Fruit fly (Drosophila melanogaster) Kc167 (cell line): Measurements from ENCODE around the gene CG1662.

Experiments
- Myc ChIP-seq: fragments of >200 bp; optimal IDR thresholded peaks from 2 replicates; lab custom pipeline; 2017; ENCODE audit warnings: missing external identifiers
- Sin3A ChIP-seq: fragments of >200 bp; optimal IDR thresholded peaks from 2 replicates; lab custom pipeline; 2018; ENCODE audit warnings: missing external identifiers
- h ChIP-seq: fragments of >200 bp; optimal IDR thresholded peaks from 3 replicates; lab custom pipeline; 2018; ENCODE audit warnings: missing external identifiers
- insv ChIP-seq: fragments of >200 bp; optimal IDR thresholded peaks from 3 replicates; lab custom pipeline; 2018; ENCODE audit warnings: missing external identifiers
- psq ChIP-seq: fragments of >200 bp; optimal IDR thresholded peaks from 2 replicates; lab custom pipeline; 2017; ENCODE audit warnings: missing external identifiers
- ttk ChIP-seq: sonication (Bioruptor generic); optimal IDR thresholded peaks from 2 replicates; lab custom pipeline; 2017; ENCODE audit warnings: missing external identifiers

Gene CG1662

DNA sequence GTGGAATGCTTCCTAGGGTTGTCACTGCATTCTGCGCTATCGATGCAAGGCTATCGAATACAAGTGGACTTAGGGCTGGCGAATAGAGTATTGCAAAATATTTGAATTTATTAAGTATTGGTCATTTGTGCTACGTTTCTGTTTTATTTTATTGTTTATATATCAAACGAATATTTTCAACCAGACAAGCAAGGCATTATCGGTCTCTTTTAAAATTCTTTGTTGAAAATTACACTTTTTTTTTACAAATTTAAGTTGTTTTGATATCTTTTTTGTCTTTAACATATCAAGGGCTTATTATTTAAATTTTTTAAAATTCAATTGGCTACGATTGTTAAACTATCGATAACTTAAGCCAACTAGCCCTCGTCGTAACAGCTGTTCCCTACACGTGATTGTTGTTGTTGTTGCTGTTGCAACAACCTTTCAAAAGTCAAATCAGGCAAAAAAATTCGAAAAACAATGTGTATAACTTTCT, at the start of gene CG1662, which contains the start of gene Ype:
Gene CG1662, plus strand, starts transcription at position 191 of the 478 bp plus-strand sequence.
Gene Ype, minus strand, starts transcription at position 45 of the 478 bp plus-strand sequence.
- TF ChIP-seq h (no peak), Sin3A (lab: Kevin White, UChicago) (no peak), ttk (lab: Kevin White, UChicago) (no peak), insv (no peak), psq (lab: Kevin White, UChicago) (no peak), Myc (no peak)

DNA sequence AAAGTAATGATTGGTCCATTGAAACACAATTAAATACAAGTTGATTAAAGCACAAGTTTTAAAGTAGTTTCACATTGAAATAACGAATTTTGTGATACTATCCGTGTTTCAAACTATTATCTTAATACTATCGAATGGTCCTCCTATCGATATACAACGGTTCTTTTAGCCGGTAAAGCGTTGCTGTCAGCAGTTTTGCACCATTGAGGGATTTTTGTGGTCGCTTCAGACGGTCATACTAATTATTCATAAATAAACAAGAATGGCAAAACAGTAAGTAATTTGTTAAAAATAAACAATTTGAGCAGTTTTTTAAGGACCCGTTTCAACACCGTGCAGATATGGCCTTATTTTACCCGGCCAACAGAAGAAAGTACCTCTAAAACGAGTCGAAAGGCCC, 49.2 kb upstream of the CG1662 start, which contains the start of gene CG15747:
Gene CG15747, plus strand, starts transcription at position 206 of the 400 bp plus-strand sequence.
- TF ChIP-seq psq (lab: Kevin White, UChicago) (no peak), insv (no peak), h (no peak), Sin3A (lab: Kevin White, UChicago) (no peak), Myc (no peak), ttk (lab: Kevin White, UChicago) (no peak)

DNA sequence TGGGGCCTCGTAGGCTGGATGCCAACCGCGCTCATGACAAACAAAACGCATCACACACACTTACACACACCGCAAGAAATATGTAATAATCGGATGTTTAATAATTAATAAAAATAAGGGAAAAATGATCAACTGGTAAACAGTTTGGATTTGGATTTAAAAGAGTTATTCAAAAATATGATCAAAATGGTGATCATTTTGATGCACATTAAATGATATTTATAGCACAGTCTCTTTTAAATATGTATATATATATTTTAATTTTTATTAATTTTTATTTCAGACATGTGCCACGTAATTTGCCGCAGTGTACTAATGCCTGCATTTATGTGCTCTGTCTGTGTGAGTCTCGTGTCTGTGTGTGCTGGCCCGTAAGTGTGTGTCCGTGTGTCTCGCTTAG, 42.0 kb upstream of the CG1662 start:
- no peak for TF ChIP-seq h
- no peak for TF ChIP-seq ttk (lab: Kevin White, UChicago)
- no peak for TF ChIP-seq insv
- no peak for TF ChIP-seq psq (lab: Kevin White, UChicago)
- TF ChIP-seq Myc: no peak
- no peak for TF ChIP-seq Sin3A (lab: Kevin White, UChicago)

DNA sequence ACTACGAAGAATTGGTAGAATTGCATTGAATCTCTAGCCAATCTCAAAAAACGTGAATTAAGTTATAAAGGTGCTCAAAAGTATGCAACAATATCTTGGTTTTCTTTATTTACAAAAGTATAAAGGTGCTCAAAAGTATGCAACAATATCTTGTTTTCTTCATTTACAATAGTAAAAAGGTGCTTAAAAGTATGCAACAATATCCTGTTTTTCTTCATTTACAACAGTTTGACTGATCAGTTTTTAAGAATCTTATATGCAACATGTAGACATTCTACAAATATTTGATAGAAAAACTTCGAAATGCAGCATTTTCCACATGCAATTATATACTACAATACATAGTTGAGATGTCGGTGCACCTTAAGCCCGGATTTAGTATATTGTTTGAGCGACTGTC, 40.4 kb upstream of the CG1662 start:
- TF ChIP-seq insv (no peak), Sin3A (lab: Kevin White, UChicago) (no peak), psq (lab: Kevin White, UChicago) (no peak), Myc (no peak), h (no peak)

DNA sequence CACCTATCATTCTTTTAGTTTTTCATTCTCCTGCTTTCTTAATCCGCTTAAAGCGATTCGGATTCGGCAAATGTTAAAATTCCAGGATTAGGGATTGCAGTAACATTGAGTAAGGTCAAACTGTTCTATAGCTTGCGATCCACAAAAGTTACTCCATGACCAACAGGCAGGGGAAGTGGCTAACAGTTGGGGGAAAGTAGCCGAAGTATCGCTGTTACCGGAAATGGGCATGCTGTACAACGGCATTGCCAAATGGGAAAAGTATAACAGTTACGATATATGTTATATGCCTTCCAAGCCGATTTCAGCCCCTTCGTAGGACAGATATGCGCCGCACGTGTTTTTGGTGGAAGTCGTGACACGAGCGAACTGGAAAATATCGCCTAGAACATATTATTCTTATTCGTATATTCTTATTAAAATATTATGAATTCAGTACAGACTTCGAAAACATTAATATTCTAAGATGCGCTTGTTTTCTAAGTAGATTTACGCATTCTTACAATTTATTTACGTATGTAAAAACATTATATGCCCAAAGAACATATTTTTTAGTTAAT, 29.0 kb upstream of the CG1662 start:
- no peak for TF ChIP-seq psq (lab: Kevin White, UChicago)
- no peak for TF ChIP-seq ttk (lab: Kevin White, UChicago)
- no peak for TF ChIP-seq Myc
- no peak for TF ChIP-seq h
- no peak for TF ChIP-seq insv
- TF ChIP-seq Sin3A (lab: Kevin White, UChicago): no peak

DNA sequence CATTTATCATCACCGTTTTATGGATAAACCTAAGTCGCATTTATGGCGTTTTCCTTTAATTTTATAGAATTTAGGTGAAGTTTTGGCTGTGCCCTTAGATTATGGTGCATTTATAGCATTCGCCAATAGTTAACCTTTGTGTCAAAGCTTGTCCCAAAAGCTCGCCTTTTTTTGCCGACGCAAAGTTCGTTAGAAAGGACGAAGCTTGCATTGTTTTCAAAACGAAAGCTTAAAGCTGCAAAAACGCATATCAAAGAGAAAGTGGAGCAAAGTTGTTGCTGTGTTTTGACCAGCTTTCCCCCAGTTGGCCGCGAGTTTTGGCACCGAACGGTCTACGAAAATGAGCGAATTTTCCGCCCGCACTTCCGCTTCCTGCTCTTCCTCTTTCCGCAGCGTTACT, 28.4 kb upstream of the CG1662 start, which contains the start of gene Syt12:
Gene Syt12, plus strand, starts transcription at position 301 of the 400 bp plus-strand sequence.
- no peak for TF ChIP-seq h
- no peak for TF ChIP-seq insv
- TF ChIP-seq ttk (lab: Kevin White, UChicago): no peak
- no peak for TF ChIP-seq Sin3A (lab: Kevin White, UChicago)
- no peak for TF ChIP-seq psq (lab: Kevin White, UChicago)
- TF ChIP-seq Myc: no peak

DNA sequence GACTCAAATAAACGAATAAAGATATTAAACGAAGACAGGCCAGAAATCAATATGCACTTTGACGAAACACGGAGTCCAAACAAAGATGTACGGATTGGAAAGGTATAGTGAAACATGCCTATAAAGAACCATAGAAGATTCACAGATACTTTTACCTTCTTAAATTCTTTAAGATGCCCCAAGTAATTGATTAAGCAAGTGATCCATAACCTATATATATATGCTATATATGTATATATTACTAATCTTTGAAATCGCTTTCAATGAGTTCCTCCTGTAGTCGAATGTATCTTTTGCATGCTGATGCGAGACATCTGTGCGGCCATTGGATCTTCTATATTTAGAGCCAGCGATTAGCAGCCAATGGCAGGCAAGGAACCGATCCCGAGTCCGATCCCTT, 19.2 kb upstream of the CG1662 start, which contains the start of gene dmrt11E:
Gene dmrt11E, plus strand, starts transcription at position 43 of the 400 bp plus-strand sequence.
- TF ChIP-seq Myc (no peak), Sin3A (lab: Kevin White, UChicago) (no peak), psq (lab: Kevin White, UChicago) (no peak), ttk (lab: Kevin White, UChicago) (no peak), h (no peak), insv (no peak)

DNA sequence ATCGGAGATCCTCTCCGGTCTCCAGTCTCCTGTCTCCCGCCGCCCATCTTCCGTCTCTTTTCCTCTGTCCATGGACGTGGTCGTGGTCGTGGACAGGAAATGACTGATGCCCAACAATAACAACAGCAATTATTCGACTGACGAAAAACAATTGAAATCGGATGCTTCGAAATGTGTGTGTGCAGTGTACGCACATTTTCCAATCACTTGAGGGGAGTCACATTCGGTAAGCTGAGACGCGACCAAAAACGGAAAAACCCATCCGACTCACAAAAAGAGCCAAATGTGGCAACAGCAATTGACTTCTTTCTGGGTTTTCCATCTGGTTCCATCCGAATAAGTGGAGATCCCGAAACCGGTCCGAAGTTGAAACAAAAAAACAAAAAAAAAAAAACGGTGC, 17.9 kb upstream of the CG1662 start:
- TF ChIP-seq ttk (lab: Kevin White, UChicago) (no peak), Myc (no peak), h (no peak), Sin3A (lab: Kevin White, UChicago) (no peak), psq (lab: Kevin White, UChicago) (no peak), insv (no peak)

DNA sequence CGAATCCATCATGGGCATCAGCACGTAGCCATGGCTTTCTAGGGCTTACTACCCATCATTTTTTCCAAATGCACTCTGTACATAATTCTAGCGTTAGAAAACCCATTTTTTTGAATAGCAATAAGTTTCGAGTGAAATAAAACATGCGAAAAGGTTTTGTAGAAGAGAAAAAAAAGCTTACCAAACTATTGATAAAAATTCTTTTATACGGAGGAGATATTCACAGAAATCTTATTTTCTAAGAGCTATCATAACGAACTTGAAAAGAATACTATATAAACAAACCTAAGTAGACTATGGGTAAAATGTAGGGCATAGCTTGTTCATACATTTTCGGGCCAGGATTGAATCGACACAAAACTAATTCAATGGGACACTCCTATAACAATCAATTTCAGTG, 17.1 kb upstream of the CG1662 start, which contains the start of gene CG1640:
Gene CG1640, plus strand, starts transcription at position 301 of the 400 bp plus-strand sequence.
- no peak for TF ChIP-seq psq (lab: Kevin White, UChicago)
- no peak for TF ChIP-seq Sin3A (lab: Kevin White, UChicago)
- no peak for TF ChIP-seq Myc
- TF ChIP-seq ttk (lab: Kevin White, UChicago): no peak
- TF ChIP-seq h: no peak
- no peak for TF ChIP-seq insv

DNA sequence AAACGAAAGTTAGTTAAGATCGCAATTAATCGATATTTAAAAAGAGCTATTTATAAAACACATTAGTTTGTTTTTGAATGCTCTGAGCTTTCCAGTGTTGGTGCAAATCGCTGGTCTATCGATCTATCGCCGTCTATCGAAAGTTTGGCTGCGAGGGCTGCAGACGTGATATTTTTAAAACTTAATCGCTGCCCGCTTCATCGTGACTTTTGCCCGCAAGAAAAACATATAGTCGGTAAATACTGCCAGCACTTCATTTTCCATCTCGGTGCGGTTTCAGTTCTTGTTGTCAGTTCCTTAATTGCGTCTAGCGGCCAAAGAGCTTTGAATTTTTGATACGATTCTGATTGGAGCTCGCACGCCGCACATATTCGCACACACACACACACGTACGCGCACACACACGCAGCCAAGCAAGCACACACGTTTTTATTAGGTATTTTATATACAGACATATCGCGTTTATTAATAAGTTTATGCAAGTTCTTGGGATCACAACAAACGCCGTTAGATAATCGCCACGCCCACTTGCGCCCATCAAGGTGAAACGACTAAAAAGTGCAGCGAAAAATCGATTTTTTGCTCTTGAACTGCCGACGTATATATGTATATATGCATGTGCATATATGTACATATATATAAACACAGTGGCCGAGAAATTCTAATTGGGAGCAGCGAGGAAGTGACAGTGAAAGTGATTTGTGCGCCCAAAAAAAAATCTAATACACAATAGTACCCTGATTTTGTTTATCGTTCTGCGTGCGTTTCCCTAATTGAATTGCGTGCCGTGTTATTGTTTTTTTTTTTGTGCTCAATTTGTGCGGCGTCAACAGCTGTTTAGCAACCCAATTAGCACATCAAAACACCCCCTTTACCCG, 16.3 kb upstream of the CG1662 start:
- no peak for TF ChIP-seq h
- no peak for TF ChIP-seq psq (lab: Kevin White, UChicago)
- TF ChIP-seq ttk (lab: Kevin White, UChicago): no peak
- TF ChIP-seq insv: no peak
- no peak for TF ChIP-seq Sin3A (lab: Kevin White, UChicago)
- TF ChIP-seq Myc: no peak

DNA sequence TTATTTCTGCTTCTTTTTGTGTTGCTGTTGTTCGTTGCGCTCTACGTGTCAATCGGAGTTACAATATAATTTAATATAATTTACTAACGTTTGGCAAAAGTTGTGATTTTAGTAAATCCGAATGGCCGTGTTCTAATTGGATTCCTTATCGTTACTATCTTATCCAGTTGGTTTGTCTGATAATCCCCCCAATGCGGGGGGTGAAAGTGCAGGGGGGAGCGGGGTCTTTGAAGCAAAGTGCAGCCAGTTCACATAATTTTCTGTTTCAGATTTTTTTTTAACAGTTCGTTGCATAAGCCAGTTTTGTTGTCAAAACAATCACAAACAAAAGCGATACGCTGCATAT, 15.7 kb upstream of the CG1662 start:
- TF ChIP-seq psq (lab: Kevin White, UChicago) (no peak), Myc (no peak), insv (no peak), ttk (lab: Kevin White, UChicago) (no peak), Sin3A (lab: Kevin White, UChicago) (no peak)

DNA sequence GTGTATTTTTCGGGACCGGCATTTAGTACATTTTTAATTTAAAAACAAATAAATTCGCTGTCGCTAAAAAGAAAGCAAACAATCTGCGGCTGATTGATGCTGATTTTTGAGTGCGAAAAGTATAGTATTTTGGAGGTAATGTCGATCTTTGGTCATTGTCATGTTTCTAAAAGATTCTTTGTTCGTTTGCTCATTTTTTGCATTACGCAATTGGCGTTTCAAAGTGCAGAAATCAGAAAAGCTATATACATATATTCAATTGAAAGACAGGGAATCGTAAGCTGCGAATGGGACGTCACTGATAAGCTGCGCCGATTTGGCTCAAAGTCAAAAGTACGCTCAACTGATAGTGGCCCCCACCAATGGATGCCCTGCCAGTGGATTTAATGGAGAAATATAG, 14.9 kb upstream of the CG1662 start:
- TF ChIP-seq ttk (lab: Kevin White, UChicago) (no peak), Myc (no peak), insv (no peak), h (no peak), psq (lab: Kevin White, UChicago) (no peak), Sin3A (lab: Kevin White, UChicago) (no peak)
